Fruit fly (Drosophila melanogaster): ENCODE results near the gene CG6972.

DNA sequence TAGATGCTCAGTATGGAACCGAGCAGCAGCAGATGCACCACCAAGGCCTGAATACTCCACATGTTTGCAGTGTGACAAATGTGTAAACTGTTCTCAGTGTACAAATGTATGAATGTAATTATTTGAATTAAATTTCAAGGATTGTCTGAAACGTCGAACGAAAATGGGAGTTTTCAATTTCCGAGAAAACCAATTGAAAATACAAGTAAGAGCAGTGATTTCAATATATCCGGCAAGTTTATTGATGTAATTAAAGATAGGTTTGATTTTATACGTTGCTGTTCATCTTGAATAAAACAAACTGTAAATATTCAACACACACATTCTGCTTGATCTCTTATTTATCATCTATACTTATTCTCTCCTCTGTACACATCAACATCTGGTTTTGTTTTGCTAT is 8.9 kb downstream of the CG6972 start, which contains the start of gene CG4907:
- no peak for TF ChIP-seq Hr39 (GFP tag; optimal IDR thresholded peaks at IDR 0.05)
- TF ChIP-seq Lpt (GFP tag; optimal IDR thresholded peaks at IDR 0.05), result no peak
- TF ChIP-seq CG6854 (GFP tag; optimal IDR thresholded peaks at IDR 0.05), result no peak
- TF ChIP-seq CG6808 (GFP tag; optimal IDR thresholded peaks at IDR 0.05), result no peak
- no peak for TF ChIP-seq CG11294 (GFP tag; IDR thresholded peaks at IDR 0.05)
- TF ChIP-seq CG8119 (GFP tag; IDR thresholded peaks at IDR 0.05), result no peak
- TF ChIP-seq vri (GFP tag; optimal IDR thresholded peaks at IDR 0.05), result no peak
- TF ChIP-seq fkh (GFP tag; optimal IDR thresholded peaks at IDR 0.05), result no peak

Data from whole organism, prepupa.